Worm (Caenorhabditis elegans) whole organism, L4 larva: ENCODE results near the gene mpst-2.

Experiments
- F49E8.2 ChIP-seq: sonication (generic microtip); optimal IDR thresholded peaks from 2 replicates; lab custom pipeline; 2016; ENCODE audit warnings: missing compliant biosample characterization, mild to moderate bottlenecking, missing genetic modification characterization, borderline replicate concordance
- T20F7.1 ChIP-seq: fragments of 200-800 bp; sonication (Bioruptor generic); optimal IDR thresholded peaks from 2 replicates; lab custom pipeline; 2018; ENCODE audit warnings: mild to moderate bottlenecking, missing genetic modification characterization, missing compliant biosample characterization
- T26A8.4 ChIP-seq: fragments of 200-800 bp; sonication (Bioruptor generic); IDR thresholded peaks from 2 replicates; pipeline ENCODE4 v1.3.6; 2022; ENCODE audit warnings: missing genetic modification characterization, missing compliant biosample characterization
- Y105C5A.15 ChIP-seq: fragments of 200-800 bp; sonication (Bioruptor generic); IDR thresholded peaks from 2 replicates; pipeline ENCODE4 v1.3.6; 2022; ENCODE audit warnings: missing genetic modification characterization, missing compliant biosample characterization
- Y75B8A.6 ChIP-seq: fragments of 200-800 bp; sonication (Bioruptor generic); IDR thresholded peaks from 2 replicates; pipeline ENCODE4 v1.3.6; 2022; ENCODE audit warnings: missing genetic modification reagents, missing genetic modification characterization, missing compliant biosample characterization
- aha-1 ChIP-seq: fragments of 150-350 bp; peaks from one replicate; lab custom pipeline; 2014; ENCODE audit warnings: missing biosample characterization, missing genetic modification characterization
- ceh-20 ChIP-seq: fragments of 200-800 bp; sonication (Bioruptor generic); IDR thresholded peaks from 2 replicates; pipeline ENCODE4 v1.3.6; 2022; ENCODE audit warnings: missing genetic modification reagents, missing genetic modification characterization, missing compliant biosample characterization
- ceh-32 ChIP-seq: sonication (generic microtip); optimal IDR thresholded peaks from 2 replicates; lab custom pipeline; 2016; ENCODE audit warnings: mild to moderate bottlenecking, missing genetic modification characterization, missing compliant biosample characterization; ENCODE audit not compliant: poor library complexity
- ceh-44 ChIP-seq: fragments of 200-800 bp; sonication (Bioruptor generic); IDR thresholded peaks from 2 replicates; pipeline ENCODE4 v1.3.6; 2022; ENCODE audit warnings: missing genetic modification reagents, missing genetic modification characterization, missing compliant biosample characterization
- ceh-62 ChIP-seq: sonication (generic microtip); optimal IDR thresholded peaks from 2 replicates; lab custom pipeline; 2017; ENCODE audit warnings: missing biosample characterization, missing genetic modification characterization
- cey-2 ChIP-seq: sonication (generic microtip); optimal IDR thresholded peaks from 3 replicates; lab custom pipeline; 2017; ENCODE audit warnings: missing genetic modification characterization, mild to moderate bottlenecking, missing compliant biosample characterization, antibody characterized with exemption, borderline replicate concordance; ENCODE audit not compliant: insufficient read depth
- ctbp-1 ChIP-seq: fragments of 200-800 bp; sonication (Bioruptor generic); IDR thresholded peaks from 2 replicates; pipeline ENCODE4 v1.3.6; 2022; ENCODE audit warnings: missing genetic modification reagents, missing genetic modification characterization, missing compliant biosample characterization
- daf-12 ChIP-seq: fragments of 150-350 bp; optimal IDR thresholded peaks from 2 replicates; lab custom pipeline; 2014; ENCODE audit warnings: missing biosample characterization, missing genetic modification reagents, missing genetic modification characterization
- daf-16 ChIP-seq, 3 experiments: sonication (generic microtip); optimal IDR thresholded peaks; 2 replicates each; lab custom pipeline; 2016 to 2017; ENCODE audit warnings: missing genetic modification characterization in 3 of 3, missing genetic modification reagents in 3 of 3, mild to moderate bottlenecking in 2 of 3, missing compliant biosample characterization in 2 of 3, missing biosample characterization in 1 of 3, moderate library complexity in 1 of 3
- daf-8 ChIP-seq: fragments of 200-800 bp; sonication (Bioruptor generic); IDR thresholded peaks from 2 replicates; pipeline ENCODE4 v1.3.6; 2022; ENCODE audit warnings: missing genetic modification characterization, missing compliant biosample characterization
- dmd-8 ChIP-seq: fragments of 200-800 bp; sonication (Bioruptor generic); IDR thresholded peaks from 2 replicates; pipeline ENCODE4 v1.3.6; 2022; ENCODE audit warnings: missing genetic modification characterization, missing compliant biosample characterization
- duxl-1 ChIP-seq: sonication (generic microtip); optimal IDR thresholded peaks from 2 replicates; lab custom pipeline; 2016; ENCODE audit warnings: mild to moderate bottlenecking, missing genetic modification characterization, moderate library complexity, missing compliant biosample characterization; ENCODE audit not compliant: poor library complexity
- dve-1 ChIP-seq: sonication (generic microtip); optimal IDR thresholded peaks from 2 replicates; lab custom pipeline; 2017; ENCODE audit warnings: antibody characterized with exemption, mild to moderate bottlenecking, missing genetic modification characterization, missing compliant biosample characterization; ENCODE audit not compliant: insufficient read depth
- egl-27 ChIP-seq: sonication (generic microtip); optimal IDR thresholded peaks from 3 replicates; lab custom pipeline; 2017; ENCODE audit warnings: missing biosample characterization, missing genetic modification reagents, missing genetic modification characterization
- fkh-10 ChIP-seq: fragments of 150-350 bp; optimal IDR thresholded peaks from 2 replicates; lab custom pipeline; 2014; ENCODE audit warnings: missing biosample characterization, missing genetic modification reagents, missing genetic modification characterization
- fos-1 ChIP-seq: fragments of 150-350 bp; optimal IDR thresholded peaks from 2 replicates; lab custom pipeline; 2014; ENCODE audit warnings: missing biosample characterization, missing genetic modification characterization
- hmg-1.1 ChIP-seq: fragments of 200-800 bp; sonication (Bioruptor generic); IDR thresholded peaks from 2 replicates; pipeline ENCODE4 v1.3.6; 2022; ENCODE audit warnings: missing genetic modification reagents, missing genetic modification characterization, missing compliant biosample characterization
- jun-1 ChIP-seq: fragments of 150-350 bp; optimal IDR thresholded peaks from 2 replicates; lab custom pipeline; 2014; ENCODE audit warnings: missing biosample characterization, missing genetic modification reagents, missing genetic modification characterization
- madf-5 ChIP-seq, 2 experiments: fragments of 200-800 bp; sonication (Bioruptor generic); IDR thresholded peaks; 2 replicates each; pipeline ENCODE4 v1.3.6; 2022; ENCODE audit warnings: missing compliant biosample characterization in 2 of 2, missing genetic modification characterization in 2 of 2
- madf-9 ChIP-seq: fragments of 200-800 bp; sonication (Bioruptor generic); conservative IDR thresholded peaks from 2 replicates; pipeline ENCODE4 v1.3.6; 2022; ENCODE audit warnings: missing genetic modification reagents, missing genetic modification characterization, missing compliant biosample characterization
- mxl-2 ChIP-seq: fragments of 200-800 bp; sonication (Bioruptor generic); conservative IDR thresholded peaks from 2 replicates; pipeline ENCODE4 v1.3.6; 2022; ENCODE audit warnings: missing genetic modification reagents, missing genetic modification characterization, missing compliant biosample characterization
- nhr-11 ChIP-seq: fragments of 150-350 bp; optimal IDR thresholded peaks from 2 replicates; lab custom pipeline; 2014; ENCODE audit warnings: missing biosample characterization, missing genetic modification characterization
- nhr-25 ChIP-seq: sonication (generic microtip); optimal IDR thresholded peaks from 2 replicates; lab custom pipeline; 2017; ENCODE audit warnings: missing genetic modification characterization, mild to moderate bottlenecking, missing compliant biosample characterization, antibody characterized with exemption, moderate library complexity, borderline replicate concordance; ENCODE audit not compliant: insufficient read depth
- rbr-2 ChIP-seq: sonication (generic microtip); optimal IDR thresholded peaks from 2 replicates; lab custom pipeline; 2016; ENCODE audit warnings: missing genotype, missing genetic modification characterization, missing compliant biosample characterization
- saeg-2 ChIP-seq: fragments of 200-800 bp; sonication (Bioruptor generic); IDR thresholded peaks from 2 replicates; pipeline ENCODE4 v1.3.6; 2022; ENCODE audit warnings: missing genetic modification reagents, missing genetic modification characterization, missing compliant biosample characterization
- sdz-12 ChIP-seq: fragments of 200-800 bp; sonication (Bioruptor generic); optimal IDR thresholded peaks from 2 replicates; lab custom pipeline; 2018; ENCODE audit warnings: mild to moderate bottlenecking, missing genetic modification characterization, missing compliant biosample characterization
- set-16 ChIP-seq: fragments of 200-800 bp; sonication (Bioruptor generic); IDR thresholded peaks from 2 replicates; pipeline ENCODE4 v1.3.6; 2022; ENCODE audit warnings: missing genetic modification reagents, missing genetic modification characterization, missing compliant biosample characterization
- spr-1 ChIP-seq: sonication (generic microtip); optimal IDR thresholded peaks from 2 replicates; lab custom pipeline; 2016; ENCODE audit warnings: mild to moderate bottlenecking, missing genetic modification characterization, missing compliant biosample characterization
- tag-97 ChIP-seq: fragments of 200-800 bp; sonication (Bioruptor generic); IDR thresholded peaks from 2 replicates; pipeline ENCODE4 v1.3.6; 2022; ENCODE audit warnings: missing genetic modification characterization, missing compliant biosample characterization
- unc-39 ChIP-seq: sonication (generic microtip); optimal IDR thresholded peaks from 2 replicates; lab custom pipeline; 2017; ENCODE audit warnings: missing biosample characterization, missing genetic modification characterization
- unc-62 ChIP-seq, 3 experiments: fragments of 150-350 bp in 1 of 3; sonication (generic microtip); optimal IDR thresholded peaks in 2 of 3; peaks in 1 of 3; 1 replicate in 1 of 3; 2 replicates in 2 of 3; lab custom pipeline; 2014 to 2017; ENCODE audit warnings: missing biosample characterization in 3 of 3, missing genetic modification characterization in 3 of 3, missing genetic modification reagents in 3 of 3, missing genotype in 1 of 3
- zfp-2 ChIP-seq: sonication (generic microtip); optimal IDR thresholded peaks from 2 replicates; lab custom pipeline; 2016; ENCODE audit warnings: mild to moderate bottlenecking, missing genetic modification characterization, missing compliant biosample characterization
- zip-11 ChIP-seq: fragments of 200-800 bp; sonication (Bioruptor generic); IDR thresholded peaks from 2 replicates; pipeline ENCODE4 v1.3.6; 2022; ENCODE audit warnings: missing genetic modification characterization, missing compliant biosample characterization
- zip-2 ChIP-seq: fragments of 150-350 bp; optimal IDR thresholded peaks from 2 replicates; lab custom pipeline; 2014; ENCODE audit warnings: missing biosample characterization, missing genetic modification characterization
- ztf-7 ChIP-seq: fragments of 150-350 bp; optimal IDR thresholded peaks from 2 replicates; lab custom pipeline; 2014; ENCODE audit warnings: missing biosample characterization, missing genetic modification characterization

The mpst-2 gene

DNA sequence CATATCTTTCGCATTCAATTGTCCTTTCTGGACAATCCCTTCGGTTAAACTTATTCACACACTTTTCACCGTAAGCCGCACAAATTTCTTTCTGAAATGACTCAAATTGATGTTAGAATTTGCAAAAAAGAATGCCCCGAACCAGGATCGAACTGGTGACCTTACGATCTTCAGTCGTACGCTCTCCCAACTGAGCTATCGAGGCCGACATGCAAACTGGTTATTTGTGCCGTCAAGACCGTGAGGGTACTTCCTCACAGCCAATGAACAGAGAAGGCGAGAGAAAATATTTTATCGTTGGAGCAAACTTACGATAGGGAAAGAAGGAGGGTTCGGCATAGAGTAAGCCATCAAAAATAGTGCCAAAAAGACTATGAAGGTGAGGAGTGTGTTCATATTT, 17.0 kb downstream of the mpst-2 start (continued):
- TF ChIP-seq daf-16 (GFP tag; optimal IDR thresholded peaks at IDR 0.05; lab: Kevin White, UChicago) (peak in 1 of 2 experiments; percentile 42), daf-16 (tag; optimal IDR thresholded peaks at IDR 0.05; lab: Kevin White, UChicago) (no peak), daf-12 (tag; lab: Kevin White, UChicago) (no peak), Y105C5A.15 (GFP tag; lab: Robert Waterston, UW) (no peak), zip-2 (tag; lab: Kevin White, UChicago) (no peak), zip-11 (GFP tag; lab: Robert Waterston, UW) (no peak), T20F7.1 (no peak), set-16 (GFP tag; lab: Robert Waterston, UW) (no peak), F49E8.2 (tag; lab: Kevin White, UChicago) (no peak), unc-62 (GFP tag; optimal IDR thresholded peaks at IDR 0.05 in 1 of 2; lab: Kevin White, UChicago) (no peak), unc-62 (tag; optimal IDR thresholded peaks at IDR 0.05; lab: Kevin White, UChicago) (no peak), Y75B8A.6 (GFP tag; lab: Robert Waterston, UW) (no peak), ceh-62 (tag; lab: Kevin White, UChicago) (no peak), jun-1 (tag; lab: Kevin White, UChicago) (no peak), duxl-1 (peak; percentile 63), hmg-1.1 (GFP tag; lab: Robert Waterston, UW) (peak; percentile 74), ctbp-1 (GFP tag; lab: Robert Waterston, UW) (0 out of 2 replicates have a peak, but pooled peaks have one; percentile 19), rbr-2 (tag; lab: Kevin White, UChicago) (peak; percentile 35), tag-97 (no peak), dmd-8 (peak; percentile 49; the same call in 1 of the 2 replicates), zfp-2 (tag; lab: Kevin White, UChicago) (no peak), mxl-2 (GFP tag; lab: Robert Waterston, UW) (0 out of 2 replicates have a peak, but pooled peaks have one; percentile 14), ceh-44 (GFP tag; lab: Robert Waterston, UW) (peak; percentile 69; the same call in 1 of the 2 replicates), ceh-20 (peak; percentile 62; the same call in 1 of the 2 replicates), T26A8.4 (GFP tag; lab: Robert Waterston, UW) (peak; percentile 44; the same call in 1 of the 2 replicates), daf-8 (GFP tag; lab: Robert Waterston, UW) (no peak), fkh-10 (GFP tag; lab: Kevin White, UChicago) (no peak), unc-39 (tag; lab: Kevin White, UChicago) (no peak), madf-5 (GFP tag; IDR thresholded peaks at IDR 0.05; lab: Robert Waterston, UW) (no peak)
- TF ChIP-seq, all 104 proteins: peak for 27

DNA sequence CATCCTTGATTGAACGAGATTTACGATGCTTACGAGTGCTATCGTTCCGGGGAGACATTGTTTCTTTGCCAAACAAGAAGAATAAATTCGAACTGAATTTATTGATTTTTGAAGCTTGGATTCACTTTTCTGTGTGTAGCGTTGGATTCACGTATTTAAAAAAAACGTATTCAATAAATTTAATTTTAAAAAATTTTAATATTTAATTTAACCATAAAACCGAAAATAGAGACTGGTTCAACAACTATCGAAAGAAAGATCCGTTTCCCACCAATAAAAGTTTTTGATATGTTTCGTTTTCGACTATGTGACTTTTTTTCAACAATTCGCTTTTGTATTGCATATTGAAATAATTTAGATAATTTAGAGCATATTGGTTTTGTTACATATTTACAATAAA, 17.9 kb downstream of the mpst-2 start, which contains the start of gene ZC412.5:
TSS of gene ZC412.5 (minus strand) at position 101 of the 400 bp plus-strand sequence.
- TF ChIP-seq dve-1 (tag; lab: Kevin White, UChicago) (no peak), fos-1 (tag; lab: Kevin White, UChicago) (no peak), madf-9 (GFP tag; lab: Robert Waterston, UW) (no peak), cey-2 (tag; lab: Kevin White, UChicago) (no peak), jun-1 (tag; lab: Kevin White, UChicago) (no peak), spr-1 (tag; lab: Kevin White, UChicago) (no peak), T26A8.4 (GFP tag; lab: Robert Waterston, UW) (no peak), sdz-12 (GFP tag; lab: Kevin White, UChicago) (no peak), madf-5 (GFP tag; IDR thresholded peaks at IDR 0.05; lab: Robert Waterston, UW) (no peak), nhr-25 (no peak), saeg-2 (no peak)

DNA sequence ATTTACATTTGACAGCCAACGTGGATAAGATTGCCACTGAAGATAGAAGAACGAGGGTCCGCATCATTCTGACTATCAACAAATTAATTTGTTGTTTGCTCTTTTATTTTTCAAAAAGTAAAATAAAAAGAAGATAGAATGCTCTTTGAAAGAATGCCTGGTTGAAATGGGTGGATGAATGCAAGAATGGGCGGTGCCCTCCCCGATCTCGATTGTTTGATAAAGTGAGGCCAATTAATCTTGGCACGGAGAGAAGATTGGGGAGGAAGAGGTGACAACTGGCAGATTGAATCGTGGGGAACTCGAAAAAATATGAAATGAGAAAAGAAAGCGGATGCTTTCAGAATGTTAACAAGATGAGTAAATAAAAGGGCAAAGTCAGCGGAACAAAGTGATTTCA, 21.9 kb downstream of the mpst-2 start, which contains the start of gene ZC412.3:
TSS of gene ZC412.3 (minus strand) at position 183 of the 400 bp plus-strand sequence.
- no peak for TF ChIP-seq ceh-32 (tag; lab: Kevin White, UChicago)
- TF ChIP-seq ztf-7 (tag; lab: Kevin White, UChicago), result no peak
- peak in 1 of 2 experiments; percentile 60 for TF ChIP-seq daf-16 (GFP tag; optimal IDR thresholded peaks at IDR 0.05; lab: Kevin White, UChicago)
- no peak for TF ChIP-seq daf-16 (tag; optimal IDR thresholded peaks at IDR 0.05; lab: Kevin White, UChicago)
- peak in 1 of 2 experiments; percentile 10 for TF ChIP-seq unc-62 (GFP tag; optimal IDR thresholded peaks at IDR 0.05 in 1 of 2; lab: Kevin White, UChicago)
- no peak for TF ChIP-seq unc-62 (tag; optimal IDR thresholded peaks at IDR 0.05; lab: Kevin White, UChicago)
- TF ChIP-seq egl-27 (tag; lab: Kevin White, UChicago), result no peak
- TF ChIP-seq nhr-11 (tag; lab: Kevin White, UChicago), result peak; percentile 37
- TF ChIP-seq unc-39 (tag; lab: Kevin White, UChicago), result no peak
- no peak for TF ChIP-seq aha-1
